Fruit fly (Drosophila melanogaster): ENCODE results near the gene Doc1.

Doc1 gene

dm6 chr3L:9002527-9002926, 38.6 kb upstream of the Doc1 start:
- TF ChIP-seq CG9705 (GFP tag; optimal IDR thresholded peaks at IDR 0.05) (no peak), Mio (GFP tag; optimal IDR thresholded peaks at IDR 0.05) (no peak), tai (GFP tag; optimal IDR thresholded peaks at IDR 0.05) (no peak), sv (GFP tag; optimal IDR thresholded peaks at IDR 0.05) (no peak)

dm6 chr3L:9003369-9003768, 37.8 kb upstream of the Doc1 start:
- TF ChIP-seq brk (GFP tag; optimal IDR thresholded peaks at IDR 0.05) (no peak), Rel (GFP tag; optimal IDR thresholded peaks at IDR 0.05) (no peak), Rel (tag; optimal IDR thresholded peaks at IDR 0.05) (no peak)

- TF ChIP-seq pan (optimal IDR thresholded peaks at IDR 0.05), result no peak
- peak; percentile 93 for TF ChIP-seq Dif (GFP tag; optimal IDR thresholded peaks at IDR 0.05; ENCODE audit: partially characterized antibody)
- TF ChIP-seq CG32264 (GFP tag; optimal IDR thresholded peaks at IDR 0.05), result no peak
- peak; percentile 95 for TF ChIP-seq Vsx2 (GFP tag; optimal IDR thresholded peaks at IDR 0.05; ENCODE audit: partially characterized antibody)
- TF ChIP-seq dl (GFP tag; optimal IDR thresholded peaks at IDR 0.05; ENCODE audit: insufficient read depth in 1 of 2, partially characterized antibody in 2 of 2), result peak; percentile 40 to 70
- no peak for TF ChIP-seq Rel (GFP tag; optimal IDR thresholded peaks at IDR 0.05)
- peak; percentile 11 for TF ChIP-seq Rel (tag; optimal IDR thresholded peaks at IDR 0.05)
Observed at dm6 chr3L:9004788-9005246, 36.4 kb upstream of the Doc1 start, which contains the start of gene Doc3. Gene Doc3 (plus strand): TSS chr3L:9005196.

- TF ChIP-seq Hnf4 (GFP tag; optimal IDR thresholded peaks at IDR 0.05) (no peak), CG32264 (GFP tag; optimal IDR thresholded peaks at IDR 0.05) (no peak), fru (GFP tag; optimal IDR thresholded peaks at IDR 0.05) (no peak), h (GFP tag; optimal IDR thresholded peaks at IDR 0.05) (no peak), GATAd (GFP tag; optimal IDR thresholded peaks at IDR 0.05) (no peak), br (GFP tag; optimal IDR thresholded peaks at IDR 0.05) (no peak), Rel (GFP tag; optimal IDR thresholded peaks at IDR 0.05) (no peak), Rel (tag; optimal IDR thresholded peaks at IDR 0.05) (no peak), Dfd (GFP tag; optimal IDR thresholded peaks at IDR 0.05) (no peak), Mio (GFP tag; optimal IDR thresholded peaks at IDR 0.05) (no peak), brk (GFP tag; optimal IDR thresholded peaks at IDR 0.05) (no peak), lola (GFP tag; optimal IDR thresholded peaks at IDR 0.05) (no peak), jim (GFP tag; optimal IDR thresholded peaks at IDR 0.05) (no peak), ey (GFP tag; optimal IDR thresholded peaks at IDR 0.05) (no peak), N (GFP tag; optimal IDR thresholded peaks at IDR 0.05) (no peak), dsf (GFP tag; optimal IDR thresholded peaks at IDR 0.05; ENCODE audit: borderline replicate concordance) (no peak), usp (GFP tag; optimal IDR thresholded peaks at IDR 0.05) (no peak), sv (GFP tag; optimal IDR thresholded peaks at IDR 0.05) (no peak), CG9705 (GFP tag; optimal IDR thresholded peaks at IDR 0.05) (no peak)
Observed at dm6 chr3L:9009738-9010137, 31.4 kb upstream of the Doc1 start, which contains the start of gene CG5194. Gene CG5194 (minus strand): TSS chr3L:9009838.

dm6 chr3L:9011485-9012389, 29.4 kb upstream of the Doc1 start:
- TF ChIP-seq sv (GFP tag; optimal IDR thresholded peaks at IDR 0.05), result peak; percentile 65
- no peak for TF ChIP-seq HLH106 (tag; optimal IDR thresholded peaks at IDR 0.05)

- TF ChIP-seq woc (GFP tag; optimal IDR thresholded peaks at IDR 0.05), result no peak
- TF ChIP-seq dl (GFP tag; optimal IDR thresholded peaks at IDR 0.05; ENCODE audit: insufficient read depth in 1 of 2, partially characterized antibody in 2 of 2), result no peak
- TF ChIP-seq Hr83 (GFP tag; optimal IDR thresholded peaks at IDR 0.05; ENCODE audit: poor library complexity, severe bottlenecking), result no peak
Observed at dm6 chr3L:9013745-9014144, 27.4 kb upstream of the Doc1 start.

- TF ChIP-seq tai (GFP tag; optimal IDR thresholded peaks at IDR 0.05), result no peak
- no peak for TF ChIP-seq Hnf4 (GFP tag; optimal IDR thresholded peaks at IDR 0.05)
- no peak for TF ChIP-seq CG9705 (GFP tag; optimal IDR thresholded peaks at IDR 0.05)
- TF ChIP-seq dl (GFP tag; optimal IDR thresholded peaks at IDR 0.05; ENCODE audit: insufficient read depth in 1 of 2, partially characterized antibody in 2 of 2), result no peak
- no peak for TF ChIP-seq foxo (GFP tag; optimal IDR thresholded peaks at IDR 0.05)
- no peak for TF ChIP-seq N (GFP tag; optimal IDR thresholded peaks at IDR 0.05)
- no peak for TF ChIP-seq Mio (GFP tag; optimal IDR thresholded peaks at IDR 0.05)
- no peak for TF ChIP-seq woc (GFP tag; optimal IDR thresholded peaks at IDR 0.05)
- TF ChIP-seq CG32264 (GFP tag; optimal IDR thresholded peaks at IDR 0.05), result no peak
- no peak for TF ChIP-seq usp (GFP tag; optimal IDR thresholded peaks at IDR 0.05)
- no peak for TF ChIP-seq br (GFP tag; optimal IDR thresholded peaks at IDR 0.05)
- no peak for TF ChIP-seq lola (GFP tag; optimal IDR thresholded peaks at IDR 0.05)
- TF ChIP-seq Hr78 (GFP tag; optimal IDR thresholded peaks at IDR 0.05), result no peak
- TF ChIP-seq sage (GFP tag; optimal IDR thresholded peaks at IDR 0.05), result no peak
- TF ChIP-seq Abd-B (GFP tag; optimal IDR thresholded peaks at IDR 0.05), result no peak
- no peak for TF ChIP-seq Dif (GFP tag; optimal IDR thresholded peaks at IDR 0.05; ENCODE audit: partially characterized antibody)
- TF ChIP-seq Rel (GFP tag; optimal IDR thresholded peaks at IDR 0.05), result no peak
- TF ChIP-seq Rel (tag; optimal IDR thresholded peaks at IDR 0.05), result no peak
- TF ChIP-seq sv (GFP tag; optimal IDR thresholded peaks at IDR 0.05), result no peak
- TF ChIP-seq dsf (GFP tag; optimal IDR thresholded peaks at IDR 0.05; ENCODE audit: borderline replicate concordance), result no peak
- no peak for TF ChIP-seq Vsx2 (GFP tag; optimal IDR thresholded peaks at IDR 0.05; ENCODE audit: partially characterized antibody)
Observed at dm6 chr3L:9017414-9017813, 23.8 kb upstream of the Doc1 start.

All from whole organism, wandering third instar larva.